Worm (Caenorhabditis elegans) whole organism, L2 larva: ENCODE data around the gene W02B12.13.

Experiments used
- elt-3 ChIP-seq: sonication (generic microtip); optimal IDR thresholded peaks from 2 replicates; lab custom pipeline; 2017; ENCODE audit warnings: missing biosample characterization, missing genetic modification characterization
- fos-1 ChIP-seq: fragments of 150-350 bp; optimal IDR thresholded peaks from 2 replicates; lab custom pipeline; 2014; ENCODE audit warnings: missing biosample characterization, missing genetic modification characterization
- lin-13 ChIP-seq: fragments of 150-350 bp; optimal IDR thresholded peaks from 2 replicates; lab custom pipeline; 2014; ENCODE audit warnings: missing biosample characterization, missing genetic modification reagents, missing genetic modification characterization
- nhr-10 ChIP-seq: sonication (generic microtip); optimal IDR thresholded peaks from 2 replicates; lab custom pipeline; 2017; ENCODE audit warnings: missing biosample characterization, missing genetic modification characterization
- nhr-129 ChIP-seq: fragments of 150-350 bp; optimal IDR thresholded peaks from 2 replicates; lab custom pipeline; 2014; ENCODE audit warnings: missing biosample characterization, missing genetic modification characterization
- nhr-21 ChIP-seq: fragments of 150-350 bp; optimal IDR thresholded peaks from 2 replicates; lab custom pipeline; 2014; ENCODE audit warnings: missing biosample characterization, missing genetic modification characterization
- nhr-23 ChIP-seq: fragments of 150-350 bp; optimal IDR thresholded peaks from 2 replicates; lab custom pipeline; 2014; ENCODE audit warnings: missing biosample characterization, missing genetic modification reagents, missing genetic modification characterization
- nhr-25 ChIP-seq: fragments of 150-350 bp; sonication (generic microtip); optimal IDR thresholded peaks from 3 replicates; lab custom pipeline; 2014; ENCODE audit warnings: missing biosample characterization, missing genetic modification characterization

DNA sequence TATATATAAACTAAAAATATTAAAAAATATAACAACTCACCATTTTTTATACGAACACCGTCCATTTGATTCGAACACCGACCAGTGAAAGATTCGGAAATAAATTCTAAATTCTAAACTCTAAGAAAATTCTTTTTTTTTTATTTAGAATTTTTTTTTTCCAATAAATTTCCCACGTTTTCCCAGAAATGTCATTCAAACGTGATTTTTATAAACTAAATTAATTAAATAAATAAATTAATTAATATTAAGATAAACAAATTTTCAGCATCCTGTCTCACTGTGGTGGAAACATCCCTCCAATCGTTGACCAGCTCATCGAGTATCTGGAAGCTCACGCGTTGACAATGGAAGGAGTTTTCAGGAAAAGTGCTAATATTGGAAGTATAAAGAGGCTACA lies 22.5 kb downstream of the W02B12.13 start, which contains the start of gene klp-17:
- TF ChIP-seq lin-13 (GFP tag; lab: Kevin White, UChicago) (no peak), nhr-21 (tag; lab: Kevin White, UChicago) (no peak), elt-3 (no peak), nhr-25 (no peak), nhr-129 (tag; lab: Kevin White, UChicago) (no peak), fos-1 (no peak), nhr-10 (tag; lab: Kevin White, UChicago) (no peak), nhr-23 (no peak)
